Worm (Caenorhabditis elegans) whole organism, L3 larva: ENCODE data around the gene F10B5.2.

Experiments
- aly-2 ChIP-seq: fragments of 150-350 bp; optimal IDR thresholded peaks from 2 replicates; lab custom pipeline; 2014; ENCODE audit warnings: missing biosample characterization, missing genetic modification characterization
- ceh-9 ChIP-seq: sonication (generic microtip); optimal IDR thresholded peaks from 2 replicates; lab custom pipeline; 2018; ENCODE audit warnings: missing biosample characterization, missing genetic modification characterization
- egl-5 ChIP-seq: fragments of 150-350 bp; optimal IDR thresholded peaks from 2 replicates; lab custom pipeline; 2017; ENCODE audit warnings: missing biosample characterization, missing genetic modification reagents, missing genetic modification characterization, inconsistent platforms
- elt-3 ChIP-seq, 3 experiments: fragments of 150-350 bp in 1 of 3; sonication (generic microtip) in 2 of 3; optimal IDR thresholded peaks; 2 replicates in 2 of 3; 4 replicates in 1 of 3; lab custom pipeline; 2014 to 2017; ENCODE audit warnings: missing biosample characterization in 3 of 3, missing genetic modification characterization in 3 of 3
- fkh-10 ChIP-seq: sonication (generic microtip); optimal IDR thresholded peaks from 2 replicates; lab custom pipeline; 2017; ENCODE audit warnings: missing biosample characterization, missing genetic modification reagents, missing genetic modification characterization
- jun-1 ChIP-seq: fragments of 150-350 bp; optimal IDR thresholded peaks from 2 replicates; lab custom pipeline; 2014; ENCODE audit warnings: missing biosample characterization, missing genetic modification reagents, missing genetic modification characterization
- lin-15B ChIP-seq: fragments of 150-350 bp; optimal IDR thresholded peaks from 2 replicates; lab custom pipeline; 2014; ENCODE audit warnings: missing biosample characterization, missing genetic modification characterization
- mdl-1 ChIP-seq: fragments of 150-350 bp; optimal IDR thresholded peaks from 2 replicates; lab custom pipeline; 2014; ENCODE audit warnings: missing biosample characterization, missing genetic modification characterization
- nfya-1 ChIP-seq: sonication (generic microtip); optimal IDR thresholded peaks from 2 replicates; lab custom pipeline; 2017; ENCODE audit warnings: missing genetic modification characterization, mild to moderate bottlenecking, missing compliant biosample characterization, antibody characterized with exemption, moderate library complexity; ENCODE audit not compliant: insufficient read depth
- nhr-76 ChIP-seq: fragments of 150-350 bp; sonication (generic microtip); optimal IDR thresholded peaks from 5 replicates; lab custom pipeline; 2014; ENCODE audit warnings: missing biosample characterization, missing genetic modification characterization
- pha-4 ChIP-seq: fragments of 150-350 bp; optimal IDR thresholded peaks from 2 replicates; lab custom pipeline; 2014; ENCODE audit warnings: missing biosample characterization, missing genetic modification reagents, missing genetic modification characterization
- unc-62 ChIP-seq: fragments of 150-350 bp; sonication (generic microtip); optimal IDR thresholded peaks from 4 replicates; lab custom pipeline; 2014; ENCODE audit warnings: missing biosample characterization, missing genetic modification reagents, missing genetic modification characterization
- ztf-11 ChIP-seq: fragments of 150-350 bp; optimal IDR thresholded peaks from 2 replicates; lab custom pipeline; 2014; ENCODE audit warnings: missing biosample characterization, missing genetic modification characterization

- TF ChIP-seq lin-15B (no peak), pha-4 (tag; lab: Kevin White, UChicago) (peak; percentile 25), nhr-76 (no peak), mdl-1 (tag; lab: Kevin White, UChicago) (no peak), elt-3 (tag; optimal IDR thresholded peaks at IDR 0.05; lab: Kevin White, UChicago) (no peak), egl-5 (tag; lab: Kevin White, UChicago) (no peak), ceh-9 (tag; lab: Kevin White, UChicago) (no peak), jun-1 (tag; lab: Kevin White, UChicago) (no peak), fkh-10 (GFP tag; lab: Kevin White, UChicago) (no peak), unc-62 (GFP tag; lab: Kevin White, UChicago) (no peak), aly-2 (tag; lab: Kevin White, UChicago) (no peak), ztf-11 (no peak), nfya-1 (tag; lab: Kevin White, UChicago) (no peak)
Measured at ce11 chrII:8130792-8131191, 13.8 kb upstream of the F10B5.2 start.
